Worm (Caenorhabditis elegans) whole organism, L4 larva: Measurements from ENCODE around the gene lact-7.

ENCODE experiments used
- D1046.2 ChIP-seq: fragments of 200-800 bp; sonication (Bioruptor generic); IDR thresholded peaks from 2 replicates; pipeline ENCODE4 v1.3.6; 2022; ENCODE audit warnings: missing genetic modification characterization, missing compliant biosample characterization
- F26F4.8 ChIP-seq: fragments of 200-800 bp; sonication (Bioruptor generic); conservative IDR thresholded peaks from 2 replicates; pipeline ENCODE4 v1.3.6; 2022; ENCODE audit warnings: missing genetic modification characterization, missing compliant biosample characterization
- T20F7.1 ChIP-seq: fragments of 200-800 bp; sonication (Bioruptor generic); optimal IDR thresholded peaks from 2 replicates; lab custom pipeline; 2018; ENCODE audit warnings: mild to moderate bottlenecking, missing genetic modification characterization, missing compliant biosample characterization
- Y48G9A.11 ChIP-seq: fragments of 200-800 bp; sonication (Bioruptor generic); IDR thresholded peaks from 2 replicates; pipeline ENCODE4 v1.3.6; 2022; ENCODE audit warnings: missing genetic modification reagents, missing genetic modification characterization, missing compliant biosample characterization
- ceh-28 ChIP-seq: fragments of 150-350 bp; optimal IDR thresholded peaks from 2 replicates; lab custom pipeline; 2014; ENCODE audit warnings: missing biosample characterization, missing genetic modification reagents, missing genetic modification characterization
- ceh-32 ChIP-seq: sonication (generic microtip); optimal IDR thresholded peaks from 2 replicates; lab custom pipeline; 2016; ENCODE audit warnings: mild to moderate bottlenecking, missing genetic modification characterization, missing compliant biosample characterization; ENCODE audit not compliant: poor library complexity
- ces-1 ChIP-seq: fragments of 150-350 bp; sonication (generic microtip); optimal IDR thresholded peaks from 4 replicates; lab custom pipeline; 2014; ENCODE audit warnings: missing biosample characterization, missing genetic modification reagents, missing genetic modification characterization
- daf-16 ChIP-seq, 3 experiments: sonication (generic microtip); optimal IDR thresholded peaks; 2 replicates each; lab custom pipeline; 2016 to 2017; ENCODE audit warnings: missing genetic modification characterization in 3 of 3, missing genetic modification reagents in 3 of 3, mild to moderate bottlenecking in 2 of 3, missing compliant biosample characterization in 2 of 3, missing biosample characterization in 1 of 3, moderate library complexity in 1 of 3
- dmd-8 ChIP-seq: fragments of 200-800 bp; sonication (Bioruptor generic); IDR thresholded peaks from 2 replicates; pipeline ENCODE4 v1.3.6; 2022; ENCODE audit warnings: missing genetic modification characterization, missing compliant biosample characterization
- dve-1 ChIP-seq: sonication (generic microtip); optimal IDR thresholded peaks from 2 replicates; lab custom pipeline; 2017; ENCODE audit warnings: antibody characterized with exemption, mild to moderate bottlenecking, missing genetic modification characterization, missing compliant biosample characterization; ENCODE audit not compliant: insufficient read depth
- egl-43 ChIP-seq: fragments of 200-800 bp; sonication (Bioruptor generic); IDR thresholded peaks from 2 replicates; pipeline ENCODE4 v1.3.6; 2022; ENCODE audit warnings: missing genetic modification reagents, missing genetic modification characterization, missing compliant biosample characterization
- hlh-30 ChIP-seq: sonication (generic microtip); optimal IDR thresholded peaks from 2 replicates; lab custom pipeline; 2017; ENCODE audit warnings: antibody characterized with exemption, mild to moderate bottlenecking, missing genetic modification characterization, missing compliant biosample characterization; ENCODE audit not compliant: insufficient read depth
- lsy-2 ChIP-seq, 2 experiments: fragments of 150-350 bp in 1 of 2; sonication (generic microtip) in 1 of 2; optimal IDR thresholded peaks; 2 replicates each; lab custom pipeline; 2014 to 2017; ENCODE audit warnings: missing biosample characterization in 2 of 2, missing genetic modification characterization in 2 of 2
- mdt-29 ChIP-seq: fragments of 200-800 bp; sonication (Bioruptor generic); IDR thresholded peaks from 2 replicates; pipeline ENCODE4 v1.3.6; 2022; ENCODE audit warnings: missing genetic modification reagents, missing genetic modification characterization, missing compliant biosample characterization
- mep-1 ChIP-seq: fragments of 150-350 bp; sonication (generic microtip); optimal IDR thresholded peaks from 3 replicates; lab custom pipeline; 2014; ENCODE audit warnings: missing biosample characterization, missing genetic modification characterization
- nhr-28 ChIP-seq: fragments of 150-350 bp; optimal IDR thresholded peaks from 2 replicates; lab custom pipeline; 2014; ENCODE audit warnings: missing biosample characterization, missing genetic modification characterization
- set-16 ChIP-seq: fragments of 200-800 bp; sonication (Bioruptor generic); IDR thresholded peaks from 2 replicates; pipeline ENCODE4 v1.3.6; 2022; ENCODE audit warnings: missing genetic modification reagents, missing genetic modification characterization, missing compliant biosample characterization
- spr-1 ChIP-seq: sonication (generic microtip); optimal IDR thresholded peaks from 2 replicates; lab custom pipeline; 2016; ENCODE audit warnings: mild to moderate bottlenecking, missing genetic modification characterization, missing compliant biosample characterization
- unc-62 ChIP-seq, 3 experiments: fragments of 150-350 bp in 1 of 3; sonication (generic microtip); optimal IDR thresholded peaks in 2 of 3; peaks in 1 of 3; 1 replicate in 1 of 3; 2 replicates in 2 of 3; lab custom pipeline; 2014 to 2017; ENCODE audit warnings: missing biosample characterization in 3 of 3, missing genetic modification characterization in 3 of 3, missing genetic modification reagents in 3 of 3, missing genotype in 1 of 3
- zip-2 ChIP-seq: fragments of 150-350 bp; optimal IDR thresholded peaks from 2 replicates; lab custom pipeline; 2014; ENCODE audit warnings: missing biosample characterization, missing genetic modification characterization

The lact-7 gene

ce11 chrX:11798057-11798555, 39.2 kb downstream of the lact-7 start, which contains the start of gene rsd-3 (continued):
- peak in 1 of 2 experiments; percentile 49 for TF ChIP-seq lsy-2 (tag; optimal IDR thresholded peaks at IDR 0.05; lab: Kevin White, UChicago)
- no peak for TF ChIP-seq dmd-8
- TF ChIP-seq ces-1, result no peak
- no peak for TF ChIP-seq spr-1
- TF ChIP-seq zip-2 (tag; lab: Kevin White, UChicago), result no peak
- no peak for TF ChIP-seq F26F4.8
- TF ChIP-seq hlh-30 (tag; lab: Kevin White, UChicago), result peak; percentile 71
- no peak for TF ChIP-seq ceh-32 (tag; lab: Kevin White, UChicago)

- TF ChIP-seq daf-16 (GFP tag; optimal IDR thresholded peaks at IDR 0.05; lab: Kevin White, UChicago), result no peak
- peak; percentile 55 for TF ChIP-seq daf-16 (tag; optimal IDR thresholded peaks at IDR 0.05; lab: Kevin White, UChicago)
- peak; percentile 6 for TF ChIP-seq nhr-28 (tag; lab: Kevin White, UChicago)
- TF ChIP-seq D1046.2, result no peak
Observed at ce11 chrX:11804057-11804456, 45.1 kb downstream of the lact-7 start, which contains the start of gene C34E11.4. Gene C34E11.4 (plus strand): TSS chrX:11804210.

- peak in 1 of 2 experiments; percentile 79 for TF ChIP-seq unc-62 (GFP tag; optimal IDR thresholded peaks at IDR 0.05 in 1 of 2; lab: Kevin White, UChicago)
- no peak for TF ChIP-seq unc-62 (tag; optimal IDR thresholded peaks at IDR 0.05; lab: Kevin White, UChicago)
- TF ChIP-seq ceh-28 (tag; lab: Kevin White, UChicago), result no peak
- TF ChIP-seq T20F7.1 (GFP tag; lab: Kevin White, UChicago), result no peak
- no peak for TF ChIP-seq mdt-29
- no peak for TF ChIP-seq mep-1
- TF ChIP-seq ces-1, result no peak
- TF ChIP-seq dve-1, result no peak
- TF ChIP-seq egl-43 (GFP tag; lab: Robert Waterston, UW), result 0 out of 2 replicates have a peak, but pooled peaks have one; percentile 26
- TF ChIP-seq set-16 (GFP tag; lab: Robert Waterston, UW), result peak; percentile 53
- no peak for TF ChIP-seq Y48G9A.11 (GFP tag; lab: Robert Waterston, UW)
Observed at ce11 chrX:11806175-11806853, 47.4 kb downstream of the lact-7 start.
